Worm (Caenorhabditis elegans) whole organism, late embryonic: ENCODE results near the gene dpy-20.

Experiments
- F13H6.1 ChIP-seq: sonication (generic microtip); optimal IDR thresholded peaks from 2 replicates; lab custom pipeline; 2016; ENCODE audit warnings: missing genetic modification characterization, missing compliant biosample characterization
- K02D7.2 ChIP-seq: sonication (generic microtip); optimal IDR thresholded peaks from 2 replicates; lab custom pipeline; 2017; ENCODE audit warnings: mild to moderate bottlenecking, missing genetic modification characterization, missing compliant biosample characterization
- T23F11.4 ChIP-seq: fragments of 200-800 bp; sonication (Bioruptor generic); optimal IDR thresholded peaks from 2 replicates; lab custom pipeline; 2018; ENCODE audit warnings: mild to moderate bottlenecking, missing genetic modification characterization, missing compliant biosample characterization
- ahr-1 ChIP-seq: sonication (generic microtip); optimal IDR thresholded peaks from 2 replicates; lab custom pipeline; 2016; ENCODE audit warnings: missing genetic modification characterization, missing compliant biosample characterization
- ama-1 ChIP-seq: fragments of 150-350 bp; optimal IDR thresholded peaks from 2 replicates; lab custom pipeline; 2014
- ceh-14 ChIP-seq: sonication (generic microtip); optimal IDR thresholded peaks from 2 replicates; lab custom pipeline; 2016; ENCODE audit warnings: missing genotype, missing genetic modification characterization, missing compliant biosample characterization
- ceh-2 ChIP-seq: sonication (generic microtip); optimal IDR thresholded peaks from 2 replicates; lab custom pipeline; 2016; ENCODE audit warnings: missing genotype, missing genetic modification characterization, missing compliant biosample characterization
- ceh-22 ChIP-seq: sonication (generic microtip); optimal IDR thresholded peaks from 2 replicates; lab custom pipeline; 2017; ENCODE audit warnings: missing biosample characterization, missing genetic modification characterization
- ceh-30 ChIP-seq: fragments of 150-350 bp; optimal IDR thresholded peaks from 2 replicates; lab custom pipeline; 2014; ENCODE audit warnings: missing biosample characterization, missing genetic modification characterization
- ceh-31 ChIP-seq: sonication (generic microtip); optimal IDR thresholded peaks from 2 replicates; lab custom pipeline; 2016; ENCODE audit warnings: missing genetic modification characterization, missing compliant biosample characterization
- ceh-34 ChIP-seq: sonication (generic microtip); optimal IDR thresholded peaks from 2 replicates; lab custom pipeline; 2016; ENCODE audit warnings: mild to moderate bottlenecking, missing genetic modification characterization, missing compliant biosample characterization
- ceh-48 ChIP-seq: sonication (generic microtip); optimal IDR thresholded peaks from 2 replicates; lab custom pipeline; 2016; ENCODE audit warnings: missing genetic modification characterization, inconsistent platforms, missing compliant biosample characterization
- dve-1 ChIP-seq: sonication (generic microtip); optimal IDR thresholded peaks from 2 replicates; lab custom pipeline; 2017; ENCODE audit warnings: antibody characterized with exemption, mild to moderate bottlenecking, missing genetic modification characterization, missing compliant biosample characterization
- elt-4 ChIP-seq: sonication (generic microtip); optimal IDR thresholded peaks from 2 replicates; lab custom pipeline; 2016; ENCODE audit warnings: missing genetic modification characterization, missing compliant biosample characterization
- ets-4 ChIP-seq: sonication (generic microtip); optimal IDR thresholded peaks from 2 replicates; lab custom pipeline; 2016; ENCODE audit warnings: missing genetic modification characterization, missing compliant biosample characterization
- fkh-10 ChIP-seq: fragments of 150-350 bp; optimal IDR thresholded peaks from 2 replicates; lab custom pipeline; 2014; ENCODE audit warnings: missing biosample characterization, missing genetic modification reagents, missing genetic modification characterization
- fkh-6 ChIP-seq: sonication (generic microtip); optimal IDR thresholded peaks from 2 replicates; lab custom pipeline; 2016; ENCODE audit warnings: missing genetic modification characterization, missing compliant biosample characterization
- hlh-13 ChIP-seq: fragments of 200-800 bp; sonication (Bioruptor generic); optimal IDR thresholded peaks from 2 replicates; lab custom pipeline; 2018; ENCODE audit warnings: mild to moderate bottlenecking, missing genetic modification characterization, missing compliant biosample characterization
- hlh-8 ChIP-seq: sonication (generic microtip); optimal IDR thresholded peaks from 2 replicates; lab custom pipeline; 2016; ENCODE audit warnings: missing genotype, missing genetic modification characterization, missing compliant biosample characterization
- lim-6 ChIP-seq: sonication (generic microtip); optimal IDR thresholded peaks from 2 replicates; lab custom pipeline; 2016; ENCODE audit warnings: missing genetic modification characterization, missing compliant biosample characterization
- lin-11 ChIP-seq: fragments of 200-800 bp; sonication (Bioruptor generic); optimal IDR thresholded peaks from 2 replicates; lab custom pipeline; 2018; ENCODE audit warnings: mild to moderate bottlenecking, missing genetic modification characterization, missing compliant biosample characterization
- madf-2 ChIP-seq: sonication (generic microtip); optimal IDR thresholded peaks from 2 replicates; lab custom pipeline; 2017; ENCODE audit warnings: missing genetic modification characterization, missing compliant biosample characterization
- nhr-11 ChIP-seq: fragments of 150-350 bp; optimal IDR thresholded peaks from 2 replicates; lab custom pipeline; 2014; ENCODE audit warnings: missing biosample characterization, missing genetic modification characterization
- nhr-232 ChIP-seq: sonication (generic microtip); optimal IDR thresholded peaks from 2 replicates; lab custom pipeline; 2016; ENCODE audit warnings: missing genetic modification characterization, missing compliant biosample characterization
- odd-2 ChIP-seq: sonication (generic microtip); optimal IDR thresholded peaks from 2 replicates; lab custom pipeline; 2017; ENCODE audit warnings: antibody characterized with exemption, mild to moderate bottlenecking, missing genetic modification characterization, missing compliant biosample characterization
- pag-3 ChIP-seq: sonication (generic microtip); optimal IDR thresholded peaks from 2 replicates; lab custom pipeline; 2016; ENCODE audit warnings: missing compliant biosample characterization, missing genetic modification characterization, borderline replicate concordance
- pax-1 ChIP-seq: fragments of 150-350 bp; optimal IDR thresholded peaks from 2 replicates; lab custom pipeline; 2014; ENCODE audit warnings: missing biosample characterization, missing genetic modification characterization
- pqm-1 ChIP-seq: sonication (generic microtip); optimal IDR thresholded peaks from 2 replicates; lab custom pipeline; 2016; ENCODE audit warnings: missing genetic modification characterization, missing compliant biosample characterization
- pros-1 ChIP-seq: fragments of 150-350 bp; optimal IDR thresholded peaks from 2 replicates; lab custom pipeline; 2014; ENCODE audit warnings: missing biosample characterization, missing genetic modification reagents, missing genetic modification characterization
- ref-2 ChIP-seq: sonication (generic microtip); optimal IDR thresholded peaks from 2 replicates; lab custom pipeline; 2016; ENCODE audit warnings: missing genetic modification characterization, missing compliant biosample characterization
- rnt-1 ChIP-seq: sonication (generic microtip); optimal IDR thresholded peaks from 2 replicates; lab custom pipeline; 2016; ENCODE audit warnings: missing genetic modification characterization, missing compliant biosample characterization
- sdc-2 ChIP-seq: sonication (generic microtip); optimal IDR thresholded peaks from 2 replicates; lab custom pipeline; 2016; ENCODE audit warnings: missing genotype, missing genetic modification characterization, missing compliant biosample characterization
- sox-2 ChIP-seq: fragments of 200-800 bp; sonication (Bioruptor generic); IDR thresholded peaks from 2 replicates; pipeline ENCODE4 v1.3.6; 2022; ENCODE audit warnings: missing genetic modification reagents, missing genetic modification characterization, missing compliant biosample characterization
- sox-4 ChIP-seq: sonication (generic microtip); optimal IDR thresholded peaks from 2 replicates; lab custom pipeline; 2017; ENCODE audit warnings: mild to moderate bottlenecking, missing genetic modification characterization, inconsistent platforms, missing compliant biosample characterization
- syd-9 ChIP-seq: sonication (generic microtip); optimal IDR thresholded peaks from 2 replicates; lab custom pipeline; 2016; ENCODE audit warnings: mild to moderate bottlenecking, missing genetic modification characterization, moderate library complexity, missing compliant biosample characterization
- tbx-7 ChIP-seq: sonication (generic microtip); optimal IDR thresholded peaks from 2 replicates; lab custom pipeline; 2016; ENCODE audit warnings: missing genotype, missing genetic modification characterization, missing compliant biosample characterization
- unc-3 ChIP-seq, 2 experiments: fragments of 200-800 bp in 1 of 2; sonication (Bioruptor generic) in 1 of 2; sonication (generic microtip) in 1 of 2; conservative IDR thresholded peaks in 1 of 2; optimal IDR thresholded peaks in 1 of 2; 2 replicates each; pipeline versions ENCODE4 v1.3.6 to Lab custom; 2016 to 2022; ENCODE audit warnings: missing compliant biosample characterization in 2 of 2, missing genetic modification characterization in 2 of 2, missing genetic modification reagents in 1 of 2
- unc-42 ChIP-seq: sonication (generic microtip); optimal IDR thresholded peaks from 2 replicates; lab custom pipeline; 2016; ENCODE audit warnings: missing genotype, missing genetic modification characterization, missing compliant biosample characterization

Gene dpy-20

DNA sequence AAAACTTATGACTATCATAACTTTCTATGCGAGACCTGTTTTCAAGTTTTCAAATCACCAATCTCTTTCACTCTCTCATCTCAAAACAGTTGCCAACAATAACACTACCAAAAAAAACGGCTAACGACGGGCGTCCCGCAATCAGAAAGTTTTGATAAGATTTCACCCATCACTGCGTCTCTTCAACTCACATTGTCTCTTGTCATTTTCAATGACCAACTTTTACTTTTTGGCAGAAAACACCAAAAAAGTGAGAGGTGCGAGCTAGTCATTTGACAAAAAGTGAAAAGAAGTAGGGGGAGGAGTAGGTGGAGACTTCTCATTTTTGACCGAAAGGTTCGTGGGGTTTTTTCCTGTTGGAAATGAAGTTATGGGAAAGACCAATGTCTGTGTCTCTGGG lies 18.0 kb upstream of the dpy-20 start:
- TF ChIP-seq rnt-1 (tag; lab: Kevin White, UChicago), result no peak
- no peak for TF ChIP-seq odd-2
- TF ChIP-seq sox-2 (GFP tag; lab: Robert Waterston, UW), result no peak
- no peak for TF ChIP-seq ets-4 (tag; lab: Kevin White, UChicago)
- no peak for TF ChIP-seq ceh-2 (tag; lab: Kevin White, UChicago)
- TF ChIP-seq syd-9 (tag; lab: Kevin White, UChicago), result no peak
- TF ChIP-seq fkh-6 (tag; lab: Kevin White, UChicago), result no peak
- TF ChIP-seq elt-4 (tag; lab: Kevin White, UChicago), result no peak
- TF ChIP-seq F13H6.1 (tag; lab: Kevin White, UChicago), result no peak
- TF ChIP-seq tbx-7 (tag; lab: Kevin White, UChicago), result no peak
- no peak for TF ChIP-seq ref-2 (tag; lab: Kevin White, UChicago)
- no peak for TF ChIP-seq hlh-13 (GFP tag; lab: Kevin White, UChicago)
- TF ChIP-seq unc-3 (GFP tag; conservative IDR thresholded peaks at IDR 0.05; lab: Robert Waterston, UW), result no peak
- no peak for TF ChIP-seq unc-3 (tag; optimal IDR thresholded peaks at IDR 0.05; lab: Kevin White, UChicago)
- no peak for TF ChIP-seq lin-11 (tag; lab: Kevin White, UChicago)
- TF ChIP-seq, all 69 proteins: peak for 0

DNA sequence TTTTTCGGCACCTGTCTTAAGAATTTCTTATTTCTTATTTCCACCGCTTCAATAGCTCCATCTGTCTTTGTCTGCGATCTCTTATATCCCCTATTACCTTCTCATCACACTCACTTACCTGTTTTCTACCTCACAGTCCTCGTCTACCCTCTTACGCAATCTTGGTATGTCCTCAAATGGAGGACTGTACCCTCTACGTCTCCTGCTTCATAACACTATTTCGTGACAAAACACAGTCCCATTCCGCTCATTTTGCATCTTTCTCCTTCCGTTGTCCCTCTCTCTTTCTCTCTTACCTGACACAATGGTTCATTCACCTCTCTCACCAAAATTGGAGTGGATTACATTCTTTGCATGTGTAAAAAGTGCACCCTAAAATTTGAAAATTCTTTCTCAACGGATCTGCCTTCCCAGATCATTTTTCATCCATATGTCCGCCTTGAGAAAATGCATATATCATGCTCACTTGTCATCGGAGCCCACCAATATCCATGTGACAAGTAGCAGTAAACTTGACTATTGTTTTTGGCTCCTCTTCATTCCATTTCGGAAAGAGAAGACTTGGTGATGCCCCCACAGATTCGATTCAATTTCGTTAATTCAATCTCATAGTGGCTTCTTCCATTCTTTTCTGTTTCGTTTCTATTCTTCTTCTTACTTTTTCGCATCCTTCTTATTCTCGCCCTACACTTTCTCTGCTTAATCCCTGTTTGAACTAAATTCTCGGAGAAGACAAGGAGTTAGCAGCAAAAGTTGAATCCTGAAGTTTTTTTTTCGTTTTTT lies 16.6 kb upstream of the dpy-20 start:
- TF ChIP-seq pqm-1 (tag; lab: Kevin White, UChicago) (no peak), ceh-48 (tag; lab: Kevin White, UChicago) (no peak), fkh-10 (GFP tag; lab: Kevin White, UChicago) (peak; percentile 20), unc-42 (tag; lab: Kevin White, UChicago) (peak; percentile 98), ref-2 (tag; lab: Kevin White, UChicago) (peak; percentile 59)
- TF ChIP-seq, all 69 proteins: peak for 3

DNA sequence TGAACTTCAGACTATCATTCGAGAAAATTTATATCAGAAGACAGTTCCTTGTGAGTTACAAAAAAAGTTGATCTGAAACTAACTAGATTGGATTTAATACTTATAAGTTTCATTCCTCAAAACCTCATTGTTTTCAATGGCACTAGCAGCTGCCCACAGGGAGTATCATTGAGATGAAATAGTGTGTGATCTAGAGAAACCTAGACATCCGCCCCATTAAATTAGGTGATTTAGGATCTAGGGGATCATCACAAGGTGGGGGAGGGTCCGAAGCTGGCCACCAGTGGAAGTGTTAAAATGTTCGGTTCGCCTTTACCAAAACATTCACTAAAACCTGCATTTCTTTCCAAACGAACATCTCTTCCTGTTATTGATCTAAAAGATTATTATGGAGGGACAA lies 15.8 kb upstream of the dpy-20 start:
- TF ChIP-seq ama-1 (no peak), pag-3 (no peak), nhr-11 (tag; lab: Kevin White, UChicago) (no peak), lim-6 (tag; lab: Kevin White, UChicago) (no peak)

DNA sequence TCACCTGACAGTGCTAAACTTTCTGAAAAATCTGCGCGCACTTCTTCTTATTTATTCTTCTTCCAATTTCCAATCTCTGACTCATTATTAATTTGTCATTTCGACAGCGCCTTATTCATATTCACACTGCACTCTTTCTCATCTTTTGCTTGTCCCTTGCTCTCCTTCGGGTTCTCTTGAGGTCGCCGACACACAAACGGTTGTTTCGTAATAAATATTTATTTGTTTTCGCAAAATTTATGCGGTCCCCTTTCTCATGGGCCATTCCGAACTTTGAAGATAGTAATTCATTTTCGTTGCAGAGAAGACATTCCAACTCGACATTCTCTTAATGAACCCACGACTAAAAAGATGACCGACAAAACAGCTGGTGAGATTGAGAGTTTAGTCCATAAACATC lies 14.1 kb upstream of the dpy-20 start, which contains the start of gene magi-1:
magi-1 (plus strand) TSS at position 301 of the 400 bp plus-strand sequence.
- TF ChIP-seq ahr-1 (tag; lab: Kevin White, UChicago), result no peak
- TF ChIP-seq fkh-10 (GFP tag; lab: Kevin White, UChicago), result no peak
- no peak for TF ChIP-seq ceh-31 (tag; lab: Kevin White, UChicago)
- no peak for TF ChIP-seq ceh-22 (tag; lab: Kevin White, UChicago)
- no peak for TF ChIP-seq T23F11.4 (GFP tag; lab: Kevin White, UChicago)
- TF ChIP-seq pros-1, result no peak
- TF ChIP-seq ceh-30, result no peak
- TF ChIP-seq K02D7.2 (tag; lab: Kevin White, UChicago), result no peak
- TF ChIP-seq ceh-14, result no peak
- no peak for TF ChIP-seq hlh-13 (GFP tag; lab: Kevin White, UChicago)
- no peak for TF ChIP-seq rnt-1 (tag; lab: Kevin White, UChicago)
- no peak for TF ChIP-seq nhr-232
- no peak for TF ChIP-seq syd-9 (tag; lab: Kevin White, UChicago)
- TF ChIP-seq F13H6.1 (tag; lab: Kevin White, UChicago), result no peak
- TF ChIP-seq dve-1 (tag; lab: Kevin White, UChicago), result no peak
- TF ChIP-seq ceh-34, result no peak

DNA sequence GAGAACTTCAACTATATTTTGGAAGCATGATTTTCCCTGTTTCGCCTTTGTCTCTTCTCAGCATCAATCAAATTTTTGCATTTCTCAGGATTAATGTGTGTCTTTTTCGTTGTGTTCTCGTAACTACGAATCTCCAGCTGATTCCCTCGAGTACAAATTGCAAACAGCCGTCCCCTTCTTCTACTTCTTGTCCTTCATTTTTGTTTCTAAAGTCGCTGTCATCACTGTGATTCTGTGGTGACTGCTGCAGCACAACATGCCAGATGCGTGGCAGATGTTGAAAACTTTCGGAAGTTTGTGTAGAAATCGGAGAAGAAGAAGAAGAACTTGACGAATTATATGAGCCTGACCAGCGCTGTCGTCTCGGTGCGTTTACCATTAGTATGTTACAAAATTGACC lies 12.6 kb upstream of the dpy-20 start:
- no peak for TF ChIP-seq sdc-2
- TF ChIP-seq sox-4 (tag; lab: Kevin White, UChicago), result no peak
- peak; percentile 91 for TF ChIP-seq hlh-8 (tag; lab: Kevin White, UChicago)
- no peak for TF ChIP-seq pax-1 (tag; lab: Kevin White, UChicago)
- TF ChIP-seq madf-2 (tag; lab: Kevin White, UChicago), result no peak
